Worm (Caenorhabditis elegans): ENCODE measurements around the gene znf-207.
A peak's percentile ranks its signal among the peaks of the same experiment; 100 is the strongest.

Gene znf-207

ce11 chrIV:11350809-11351208 lies 40.0 kb downstream of the znf-207 start:
- TF ChIP-seq arid-1 (GFP tag; conservative IDR thresholded peaks at IDR 0.05) (no peak), lim-7 (GFP tag; IDR thresholded peaks at IDR 0.05) (no peak), mes-2 (tag; optimal IDR thresholded peaks at IDR 0.05; ENCODE audit: poor library complexity, severe bottlenecking) (no peak), ZK546.5 (tag; optimal IDR thresholded peaks at IDR 0.05) (no peak), ZK337.2 (GFP tag; IDR thresholded peaks at IDR 0.05) (peak; percentile 60; the same call in 1 of the 2 replicates), mxl-2 (GFP tag; conservative IDR thresholded peaks at IDR 0.05) (no peak), F10B5.3 (tag; optimal IDR thresholded peaks at IDR 0.05) (no peak), ztf-11 (tag; optimal IDR thresholded peaks at IDR 0.05) (no peak), nhr-77 (tag; optimal IDR thresholded peaks at IDR 0.05) (no peak), pqm-1 (tag; optimal IDR thresholded peaks at IDR 0.05) (no peak), aha-1 (tag) (peak; percentile 67), nhr-11 (tag; optimal IDR thresholded peaks at IDR 0.05) (peak; percentile 61), daf-12 (tag; optimal IDR thresholded peaks at IDR 0.05) (no peak), D1046.2 (GFP tag; IDR thresholded peaks at IDR 0.05) (no peak), php-3 (GFP tag; IDR thresholded peaks at IDR 0.05) (no peak)

DNA sequence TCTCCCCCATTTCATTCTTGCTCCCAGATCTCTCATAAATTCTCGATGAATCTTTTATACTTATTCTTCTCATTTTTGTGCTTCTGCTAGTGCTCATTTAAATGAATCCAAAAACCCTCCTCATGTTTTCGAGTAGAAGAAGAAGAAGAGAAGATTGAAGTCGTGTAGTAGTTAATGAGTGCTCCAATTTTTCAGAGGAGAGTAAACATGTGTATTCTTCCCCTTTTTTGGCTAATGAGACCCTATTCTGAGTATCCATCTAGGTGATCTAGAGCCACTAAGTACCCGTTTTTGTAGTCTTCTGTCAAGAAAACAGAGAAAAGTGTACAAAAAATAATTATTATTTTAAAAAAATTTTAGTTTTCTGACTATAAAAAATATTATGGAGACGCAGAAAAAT lies 40.8 kb downstream of the znf-207 start:
- no peak for TF ChIP-seq lin-29 (GFP tag; IDR thresholded peaks at IDR 0.05)
- no peak for TF ChIP-seq nhr-111 (GFP tag; optimal IDR thresholded peaks at IDR 0.05)
- no peak for TF ChIP-seq tag-97 (GFP tag; IDR thresholded peaks at IDR 0.05)
- TF ChIP-seq mes-2 (tag; optimal IDR thresholded peaks at IDR 0.05; ENCODE audit: poor library complexity, severe bottlenecking), result no peak
- TF ChIP-seq lin-38 (GFP tag; IDR thresholded peaks at IDR 0.05), result no peak
- TF ChIP-seq mdl-1 (tag; optimal IDR thresholded peaks at IDR 0.05), result no peak
- TF ChIP-seq set-16 (GFP tag; IDR thresholded peaks at IDR 0.05), result no peak
- TF ChIP-seq pqm-1 (tag; optimal IDR thresholded peaks at IDR 0.05), result no peak
- TF ChIP-seq lsy-2 (tag; optimal IDR thresholded peaks at IDR 0.05), result no peak
- no peak for TF ChIP-seq T20F7.1 (GFP tag; optimal IDR thresholded peaks at IDR 0.05)
- no peak for TF ChIP-seq saeg-2 (GFP tag; IDR thresholded peaks at IDR 0.05)
- TF ChIP-seq zfp-3 (GFP tag; conservative IDR thresholded peaks at IDR 0.05), result no peak
- no peak for TF ChIP-seq ceh-28 (tag; optimal IDR thresholded peaks at IDR 0.05)
- no peak for TF ChIP-seq jun-1 (tag; optimal IDR thresholded peaks at IDR 0.05)
- TF ChIP-seq arid-1 (GFP tag; conservative IDR thresholded peaks at IDR 0.05), result no peak
- no peak for TF ChIP-seq daf-16 (GFP tag; optimal IDR thresholded peaks at IDR 0.05)
- no peak for TF ChIP-seq daf-16 (tag; optimal IDR thresholded peaks at IDR 0.05)

DNA sequence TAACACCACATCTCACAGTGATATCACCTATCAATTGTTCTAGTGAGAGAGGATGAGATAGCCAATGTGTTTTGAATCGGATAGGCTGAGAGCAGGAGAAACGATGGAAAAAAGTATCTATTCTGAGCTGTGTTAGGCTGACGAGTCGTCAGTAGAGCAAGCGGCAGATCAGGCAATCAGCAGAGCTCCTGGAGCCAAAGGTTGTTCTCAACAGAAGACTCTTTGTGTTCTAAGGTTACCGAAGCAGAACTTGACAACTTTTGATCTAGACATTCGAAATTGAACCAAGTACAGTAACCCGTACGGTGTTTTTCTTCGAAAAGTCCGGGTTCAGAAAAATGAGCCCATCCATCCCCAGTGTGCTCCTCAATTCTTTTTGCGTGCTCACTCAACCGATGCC lies 42.0 kb downstream of the znf-207 start:
- no peak for TF ChIP-seq daf-16 (GFP tag; optimal IDR thresholded peaks at IDR 0.05)
- no peak for TF ChIP-seq daf-16 (tag; optimal IDR thresholded peaks at IDR 0.05)
- TF ChIP-seq ztf-11 (tag; optimal IDR thresholded peaks at IDR 0.05), result no peak
- TF ChIP-seq nhr-25 (tag; optimal IDR thresholded peaks at IDR 0.05; ENCODE audit: borderline replicate concordance, insufficient read depth), result no peak
- TF ChIP-seq ZK337.2 (GFP tag; IDR thresholded peaks at IDR 0.05), result no peak
- TF ChIP-seq unc-62 (GFP tag; optimal IDR thresholded peaks at IDR 0.05 in 1 of 2), result peak in 1 of 2 experiments; percentile 98
- no peak for TF ChIP-seq unc-62 (tag; optimal IDR thresholded peaks at IDR 0.05)
- TF ChIP-seq hmg-1.1 (GFP tag; IDR thresholded peaks at IDR 0.05), result peak; percentile 24; the same call in 1 of the 2 replicates
- 0 out of 2 replicates have a peak, but pooled peaks have one; percentile 5 for TF ChIP-seq set-16 (GFP tag; IDR thresholded peaks at IDR 0.05)
- TF ChIP-seq zip-2 (tag; optimal IDR thresholded peaks at IDR 0.05), result no peak

- TF ChIP-seq Y75B8A.6 (GFP tag; IDR thresholded peaks at IDR 0.05), result no peak
- TF ChIP-seq hlh-30 (tag; optimal IDR thresholded peaks at IDR 0.05; ENCODE audit: insufficient read depth), result peak; percentile 71
- TF ChIP-seq gei-8 (GFP tag; optimal IDR thresholded peaks at IDR 0.05), result no peak
- no peak for TF ChIP-seq jun-1 (tag; optimal IDR thresholded peaks at IDR 0.05)
- no peak for TF ChIP-seq lin-1 (GFP tag; IDR thresholded peaks at IDR 0.05)
- no peak for TF ChIP-seq hmg-1.1 (GFP tag; IDR thresholded peaks at IDR 0.05)
- no peak for TF ChIP-seq duxl-1 (tag; optimal IDR thresholded peaks at IDR 0.05; ENCODE audit: poor library complexity)
- TF ChIP-seq daf-16 (GFP tag; optimal IDR thresholded peaks at IDR 0.05), result peak in 1 of 2 experiments; percentile 42
- no peak for TF ChIP-seq daf-16 (tag; optimal IDR thresholded peaks at IDR 0.05)
- TF ChIP-seq ceh-20 (GFP tag; IDR thresholded peaks at IDR 0.05), result peak; percentile 33; the same call in 1 of the 2 replicates
- TF ChIP-seq fkh-10 (GFP tag; optimal IDR thresholded peaks at IDR 0.05), result no peak
- TF ChIP-seq nhr-102 (tag; optimal IDR thresholded peaks at IDR 0.05), result no peak
- no peak for TF ChIP-seq skn-1 (tag; optimal IDR thresholded peaks at IDR 0.05)
- no peak for TF ChIP-seq nhr-77 (tag; optimal IDR thresholded peaks at IDR 0.05)
- TF ChIP-seq snpc-1.2 (GFP tag; IDR thresholded peaks at IDR 0.05), result no peak
- peak in 1 of 2 experiments; percentile 10 for TF ChIP-seq unc-62 (GFP tag; optimal IDR thresholded peaks at IDR 0.05 in 1 of 2)
- TF ChIP-seq unc-62 (tag; optimal IDR thresholded peaks at IDR 0.05), result no peak
- peak; percentile 11 for TF ChIP-seq mep-1 (tag; optimal IDR thresholded peaks at IDR 0.05)
- TF ChIP-seq nhr-11 (tag; optimal IDR thresholded peaks at IDR 0.05), result peak; percentile 25
Observed at ce11 chrIV:11353946-11354458, 43.2 kb downstream of the znf-207 start, which contains the start of gene T01G1.2. Gene T01G1.2 (plus strand): TSS chrIV:11354408.
